4 worm cellular contexts compared by ENCODE assay signal in the genomic region with DNA sequence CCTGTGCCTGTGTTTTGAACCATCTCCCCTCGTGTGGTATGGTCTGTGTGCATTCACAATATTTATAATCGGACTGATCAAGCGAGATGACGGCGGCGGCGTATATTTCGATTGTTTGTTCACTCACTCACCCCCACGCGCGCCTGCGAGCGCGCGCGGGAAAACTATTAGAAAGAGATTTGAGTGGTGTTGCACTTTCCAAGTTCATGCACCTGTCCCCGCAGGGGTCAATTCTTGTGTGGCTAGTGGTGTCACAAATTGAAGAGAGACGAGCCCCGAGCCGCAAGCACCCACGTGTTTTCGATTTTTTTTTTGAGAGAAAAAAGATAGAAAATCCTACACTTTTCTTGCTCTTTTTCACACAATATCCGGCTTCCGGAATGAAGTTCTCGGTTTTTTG.
TF ChIP-seq lines count a peak whose summit lies in the region.

No protein-coding gene starts in this region.

TF ChIP-seq in whole organism, L1 larva, 84 proteins besides CTCF, POLR2A, EP300 and RAD21 (continued from another document):
- TF ChIP-seq nhr-20 (tag; optimal IDR thresholded peaks at IDR 0.05; lab: Kevin White, UChicago) (peak; percentile 20), dsc-1 (tag; optimal IDR thresholded peaks at IDR 0.05; lab: Kevin White, UChicago) (peak; percentile 37), tbx-2 (tag; optimal IDR thresholded peaks at IDR 0.05; lab: Kevin White, UChicago) (peak; percentile 38), efl-1 (optimal IDR thresholded peaks at IDR 0.05; lab: Kevin White, UChicago) (peak in 1 of 2 experiments; percentile 2), efl-1 (GFP tag; optimal IDR thresholded peaks at IDR 0.05 in 1 of 2; lab: Kevin White, UChicago) (peak in 1 of 2 experiments; percentile 51)

TF ChIP-seq in whole organism, L2 larva, 48 proteins besides CTCF, POLR2A, EP300 and RAD21 (continued from another document):
- TF ChIP-seq mbf-1 (tag; optimal IDR thresholded peaks at IDR 0.05; lab: Kevin White, UChicago) (no peak), nhr-6 (tag; optimal IDR thresholded peaks at IDR 0.05; lab: Kevin White, UChicago) (no peak), ceh-82 (tag; optimal IDR thresholded peaks at IDR 0.05; lab: Kevin White, UChicago) (no peak), peb-1 (tag; optimal IDR thresholded peaks at IDR 0.05; lab: Kevin White, UChicago) (no peak), sma-9 (GFP tag; optimal IDR thresholded peaks at IDR 0.05; lab: Kevin White, UChicago) (peak; percentile 37), sma-9 (tag; optimal IDR thresholded peaks at IDR 0.05; lab: Kevin White, UChicago) (no peak), ZK546.5 (tag; optimal IDR thresholded peaks at IDR 0.05; lab: Kevin White, UChicago) (no peak), blmp-1 (tag; optimal IDR thresholded peaks at IDR 0.05; lab: Kevin White, UChicago; ENCODE audit: insufficient read depth) (no peak), R02D3.7 (tag; optimal IDR thresholded peaks at IDR 0.05; lab: Kevin White, UChicago) (no peak), lsy-2 (tag; optimal IDR thresholded peaks at IDR 0.05; lab: Kevin White, UChicago) (no peak), mab-5 (tag; optimal IDR thresholded peaks at IDR 0.05; lab: Kevin White, UChicago) (no peak), nhr-21 (tag; optimal IDR thresholded peaks at IDR 0.05; lab: Kevin White, UChicago) (no peak), gmeb-1 (tag; optimal IDR thresholded peaks at IDR 0.05; lab: Kevin White, UChicago) (no peak), snpc-4 (tag; optimal IDR thresholded peaks at IDR 0.05; lab: Kevin White, UChicago) (no peak), crh-2 (tag; optimal IDR thresholded peaks at IDR 0.05; lab: Kevin White, UChicago) (no peak), egl-27 (tag; optimal IDR thresholded peaks at IDR 0.05; lab: Kevin White, UChicago) (no peak), unc-39 (tag; optimal IDR thresholded peaks at IDR 0.05; lab: Kevin White, UChicago) (no peak)

TF ChIP-seq in whole organism, L3 larva, 47 proteins besides CTCF, POLR2A, EP300 and RAD21 (continued from another document):
- TF ChIP-seq elt-3 (tag; optimal IDR thresholded peaks at IDR 0.05; lab: Kevin White, UChicago) (no peak), ceh-9 (tag; optimal IDR thresholded peaks at IDR 0.05; lab: Kevin White, UChicago) (no peak), mml-1 (tag; optimal IDR thresholded peaks at IDR 0.05; lab: Kevin White, UChicago) (no peak), skn-1 (tag; optimal IDR thresholded peaks at IDR 0.05; lab: Kevin White, UChicago) (no peak), nhr-67 (tag; optimal IDR thresholded peaks at IDR 0.05; lab: Kevin White, UChicago) (no peak), nhr-77 (tag; optimal IDR thresholded peaks at IDR 0.05; lab: Kevin White, UChicago) (no peak), ztf-11 (tag; optimal IDR thresholded peaks at IDR 0.05; lab: Kevin White, UChicago) (no peak), pha-4 (tag; optimal IDR thresholded peaks at IDR 0.05; lab: Kevin White, UChicago) (peak; percentile 61), elt-1 (tag; optimal IDR thresholded peaks at IDR 0.05; lab: Kevin White, UChicago) (no peak)

TF ChIP-seq in whole organism, L4 larva, 104 proteins besides CTCF, POLR2A, EP300 and RAD21 (continued from another document):
- peak in 1 of 2 experiments; percentile 31 for TF ChIP-seq mdl-1 (tag; optimal IDR thresholded peaks at IDR 0.05; lab: Kevin White, UChicago)
- peak; percentile 49 for TF ChIP-seq hlh-30 (tag; optimal IDR thresholded peaks at IDR 0.05; lab: Kevin White, UChicago; ENCODE audit: insufficient read depth)
